Worm (Caenorhabditis elegans) whole organism, L1 larva: ENCODE measurements around the gene swm-1.

Experiments
- C04F5.9 ChIP-seq: sonication (generic microtip); optimal IDR thresholded peaks from 2 replicates; lab custom pipeline; 2016; ENCODE audit warnings: missing genetic modification characterization, missing compliant biosample characterization
- C16A3.4 ChIP-seq: fragments of 150-350 bp; optimal IDR thresholded peaks from 2 replicates; lab custom pipeline; 2014; ENCODE audit warnings: missing biosample characterization, missing genetic modification characterization
- C34B4.2 ChIP-seq: sonication (generic microtip); optimal IDR thresholded peaks from 2 replicates; lab custom pipeline; 2017; ENCODE audit warnings: mild to moderate bottlenecking, missing genetic modification characterization, missing compliant biosample characterization
- F16B12.6 ChIP-seq: fragments of 150-350 bp; optimal IDR thresholded peaks from 2 replicates; lab custom pipeline; 2014; ENCODE audit warnings: missing biosample characterization, missing genetic modification characterization
- Y116A8C.19 ChIP-seq: sonication (generic microtip); optimal IDR thresholded peaks from 2 replicates; lab custom pipeline; 2016; ENCODE audit warnings: missing compliant biosample characterization, missing genetic modification characterization, borderline replicate concordance
- alr-1 ChIP-seq: fragments of 200-800 bp; sonication (Bioruptor generic); optimal IDR thresholded peaks from 2 replicates; lab custom pipeline; 2018; ENCODE audit warnings: borderline replicate concordance, mild to moderate bottlenecking, missing genetic modification characterization, missing compliant biosample characterization
- ceh-8 ChIP-seq: fragments of 200-800 bp; sonication (Bioruptor generic); optimal IDR thresholded peaks from 2 replicates; lab custom pipeline; 2018; ENCODE audit warnings: mild to moderate bottlenecking, missing genetic modification characterization, moderate library complexity, missing compliant biosample characterization
- ceh-88 ChIP-seq: fragments of 200-800 bp; sonication (Bioruptor generic); IDR thresholded peaks from 2 replicates; pipeline ENCODE4 v1.3.6; 2022; ENCODE audit warnings: missing genetic modification characterization, missing compliant biosample characterization
- ceh-90 ChIP-seq: sonication (generic microtip); optimal IDR thresholded peaks from 2 replicates; lab custom pipeline; 2016; ENCODE audit warnings: missing genetic modification characterization, missing compliant biosample characterization
- dpl-1 ChIP-seq, 3 experiments: fragments of 150-350 bp in 2 of 3; sonication (generic microtip) in 1 of 3; optimal IDR thresholded peaks; 2 replicates each; lab custom pipeline; 2014 to 2017; ENCODE audit warnings: missing biosample characterization in 3 of 3, missing genetic modification characterization in 3 of 3, missing genetic modification reagents in 3 of 3
- egl-13 ChIP-seq: sonication (generic microtip); optimal IDR thresholded peaks from 2 replicates; lab custom pipeline; 2016; ENCODE audit warnings: missing genotype, missing genetic modification reagents, missing genetic modification characterization, missing compliant biosample characterization
- elt-2 ChIP-seq: sonication (generic microtip); optimal IDR thresholded peaks from 2 replicates; lab custom pipeline; 2016; ENCODE audit warnings: missing genetic modification characterization, mild to moderate bottlenecking, inconsistent platforms, missing compliant biosample characterization, missing genetic modification reagents
- ets-5 ChIP-seq: fragments of 200-800 bp; sonication (Bioruptor generic); IDR thresholded peaks from 2 replicates; pipeline ENCODE4 v1.3.6; 2022; ENCODE audit warnings: missing genetic modification characterization, missing compliant biosample characterization
- fkh-10 ChIP-seq: sonication (generic microtip); optimal IDR thresholded peaks from 2 replicates; lab custom pipeline; 2017; ENCODE audit warnings: missing biosample characterization, missing genetic modification reagents, missing genetic modification characterization
- fkh-4 ChIP-seq: sonication (generic microtip); optimal IDR thresholded peaks from 2 replicates; lab custom pipeline; 2016; ENCODE audit warnings: missing compliant biosample characterization, missing genetic modification characterization, borderline replicate concordance
- fos-1 ChIP-seq: fragments of 150-350 bp; optimal IDR thresholded peaks from 2 replicates; lab custom pipeline; 2014; ENCODE audit warnings: missing biosample characterization, missing genetic modification characterization
- hlh-4 ChIP-seq: sonication (generic microtip); optimal IDR thresholded peaks from 2 replicates; lab custom pipeline; 2016; ENCODE audit warnings: mild to moderate bottlenecking, missing genetic modification characterization, missing compliant biosample characterization
- hpl-2 ChIP-seq: fragments of 150-350 bp; optimal IDR thresholded peaks from 2 replicates; lab custom pipeline; 2014; ENCODE audit warnings: missing biosample characterization, missing genetic modification reagents, missing genetic modification characterization
- irx-1 ChIP-seq: sonication (generic microtip); optimal IDR thresholded peaks from 2 replicates; lab custom pipeline; 2016; ENCODE audit warnings: missing genetic modification characterization, missing compliant biosample characterization
- isw-1 ChIP-seq: fragments of 200-800 bp; sonication (Bioruptor generic); IDR thresholded peaks from 2 replicates; pipeline ENCODE4 v1.3.6; 2022; ENCODE audit warnings: missing genetic modification characterization, missing compliant biosample characterization
- jun-1 ChIP-seq: fragments of 150-350 bp; optimal IDR thresholded peaks from 2 replicates; lab custom pipeline; 2014; ENCODE audit warnings: missing biosample characterization, missing genetic modification reagents, missing genetic modification characterization
- lin-14 ChIP-seq: fragments of 200-800 bp; sonication (Bioruptor generic); optimal IDR thresholded peaks from 2 replicates; lab custom pipeline; 2018; ENCODE audit warnings: mild to moderate bottlenecking, missing genetic modification characterization, moderate library complexity, missing compliant biosample characterization
- lin-15B ChIP-seq: fragments of 150-350 bp; sonication (generic microtip); optimal IDR thresholded peaks from 3 replicates; lab custom pipeline; 2014; ENCODE audit warnings: missing biosample characterization, missing genetic modification characterization
- lsy-2 ChIP-seq, 2 experiments: fragments of 150-350 bp; optimal IDR thresholded peaks; 2 replicates each; lab custom pipeline; 2014; ENCODE audit warnings: missing biosample characterization in 2 of 2, missing genetic modification characterization in 2 of 2
- mab-9 ChIP-seq: fragments of 200-800 bp; sonication (Bioruptor generic); IDR thresholded peaks from 2 replicates; pipeline ENCODE4 v1.3.6; 2022; ENCODE audit warnings: missing genetic modification reagents, missing genetic modification characterization, missing compliant biosample characterization
- mdl-1 ChIP-seq, 2 experiments: fragments of 150-350 bp; optimal IDR thresholded peaks; 2 replicates each; lab custom pipeline; 2014 to 2017; ENCODE audit warnings: missing biosample characterization in 2 of 2, missing genetic modification characterization in 2 of 2, inconsistent platforms in 1 of 2
- mep-1 ChIP-seq: fragments of 150-350 bp; optimal IDR thresholded peaks from 2 replicates; lab custom pipeline; 2014; ENCODE audit warnings: missing biosample characterization, missing genetic modification characterization
- nhr-11 ChIP-seq: fragments of 150-350 bp; optimal IDR thresholded peaks from 2 replicates; lab custom pipeline; 2014; ENCODE audit warnings: missing biosample characterization, missing genetic modification characterization
- nhr-12 ChIP-seq: sonication (generic microtip); optimal IDR thresholded peaks from 2 replicates; lab custom pipeline; 2017; ENCODE audit warnings: missing biosample characterization, missing genetic modification characterization
- nhr-19 ChIP-seq: fragments of 200-800 bp; sonication (Bioruptor generic); conservative IDR thresholded peaks from 2 replicates; pipeline ENCODE4 v1.3.6; 2022; ENCODE audit warnings: missing genetic modification characterization, missing compliant biosample characterization
- nhr-20 ChIP-seq: sonication (generic microtip); optimal IDR thresholded peaks from 2 replicates; lab custom pipeline; 2016; ENCODE audit warnings: mild to moderate bottlenecking, missing genetic modification characterization, missing compliant biosample characterization
- nhr-237 ChIP-seq: fragments of 150-350 bp; optimal IDR thresholded peaks from 2 replicates; lab custom pipeline; 2014; ENCODE audit warnings: missing biosample characterization, missing genetic modification characterization
- nhr-28 ChIP-seq: fragments of 150-350 bp; optimal IDR thresholded peaks from 2 replicates; lab custom pipeline; 2014; ENCODE audit warnings: missing biosample characterization, missing genetic modification characterization
- nhr-47 ChIP-seq: sonication (generic microtip); optimal IDR thresholded peaks from 2 replicates; lab custom pipeline; 2016; ENCODE audit warnings: mild to moderate bottlenecking, missing genetic modification characterization, moderate library complexity, missing compliant biosample characterization
- nhr-71 ChIP-seq: sonication (generic microtip); optimal IDR thresholded peaks from 2 replicates; lab custom pipeline; 2016; ENCODE audit warnings: mild to moderate bottlenecking, missing genetic modification characterization, moderate library complexity, missing compliant biosample characterization
- nhr-76 ChIP-seq: sonication (generic microtip); optimal IDR thresholded peaks from 2 replicates; lab custom pipeline; 2017; ENCODE audit warnings: missing biosample characterization, missing genetic modification characterization
- nhr-77 ChIP-seq: fragments of 150-350 bp; optimal IDR thresholded peaks from 2 replicates; lab custom pipeline; 2014; ENCODE audit warnings: missing biosample characterization, missing genetic modification characterization
- nhr-90 ChIP-seq: sonication (generic microtip); optimal IDR thresholded peaks from 2 replicates; lab custom pipeline; 2016; ENCODE audit warnings: mild to moderate bottlenecking, missing genetic modification characterization, missing compliant biosample characterization; ENCODE audit not compliant: poor library complexity
- pag-3 ChIP-seq: sonication (generic microtip); optimal IDR thresholded peaks from 2 replicates; lab custom pipeline; 2017; ENCODE audit warnings: missing genetic modification characterization, mild to moderate bottlenecking, missing compliant biosample characterization, antibody characterized with exemption, borderline replicate concordance; ENCODE audit not compliant: insufficient read depth
- pax-3 ChIP-seq: fragments of 200-800 bp; sonication (Bioruptor generic); optimal IDR thresholded peaks from 2 replicates; lab custom pipeline; 2018; ENCODE audit warnings: mild to moderate bottlenecking, missing genetic modification characterization, moderate library complexity, missing compliant biosample characterization
- rnt-1 ChIP-seq: sonication (generic microtip); optimal IDR thresholded peaks from 2 replicates; lab custom pipeline; 2016; ENCODE audit warnings: mild to moderate bottlenecking, missing genetic modification characterization, moderate library complexity, missing compliant biosample characterization
- skn-1 ChIP-seq: fragments of 150-350 bp; optimal IDR thresholded peaks from 2 replicates; lab custom pipeline; 2014; ENCODE audit warnings: missing biosample characterization, missing genetic modification characterization
- snpc-4 ChIP-seq: fragments of 150-350 bp; optimal IDR thresholded peaks from 2 replicates; lab custom pipeline; 2014; ENCODE audit warnings: missing biosample characterization, missing genetic modification characterization
- sox-4 ChIP-seq: sonication (generic microtip); optimal IDR thresholded peaks from 2 replicates; lab custom pipeline; 2016; ENCODE audit warnings: missing genetic modification characterization, missing compliant biosample characterization
- sptf-1 ChIP-seq: fragments of 150-350 bp; optimal IDR thresholded peaks from 2 replicates; lab custom pipeline; 2014; ENCODE audit warnings: missing biosample characterization, missing genetic modification characterization
- sup-37 ChIP-seq: fragments of 200-800 bp; sonication (Bioruptor generic); optimal IDR thresholded peaks from 2 replicates; lab custom pipeline; 2018; ENCODE audit warnings: mild to moderate bottlenecking, missing genetic modification characterization, missing compliant biosample characterization
- tbx-2 ChIP-seq: sonication (generic microtip); optimal IDR thresholded peaks from 2 replicates; lab custom pipeline; 2016; ENCODE audit warnings: missing genetic modification characterization, missing compliant biosample characterization
- unc-130 ChIP-seq: fragments of 150-350 bp; optimal IDR thresholded peaks from 2 replicates; lab custom pipeline; 2017; ENCODE audit warnings: missing biosample characterization, missing genetic modification characterization, inconsistent platforms
- unc-30 ChIP-seq: sonication (generic microtip); optimal IDR thresholded peaks from 2 replicates; lab custom pipeline; 2017; ENCODE audit warnings: missing biosample characterization, missing genetic modification characterization
- unc-62 ChIP-seq: fragments of 150-350 bp; optimal IDR thresholded peaks from 2 replicates; lab custom pipeline; 2014; ENCODE audit warnings: missing biosample characterization, missing genetic modification reagents, missing genetic modification characterization
- unc-98 ChIP-seq: fragments of 200-800 bp; sonication (Bioruptor generic); IDR thresholded peaks from 2 replicates; pipeline ENCODE4 v1.3.6; 2022; ENCODE audit warnings: missing genetic modification characterization, missing compliant biosample characterization
- zag-1 ChIP-seq: fragments of 150-350 bp; optimal IDR thresholded peaks from 2 replicates; lab custom pipeline; 2014; ENCODE audit warnings: missing biosample characterization, missing genetic modification characterization
- ztf-4 ChIP-seq: fragments of 150-350 bp; optimal IDR thresholded peaks from 2 replicates; lab custom pipeline; 2014; ENCODE audit warnings: missing biosample characterization, missing genetic modification characterization

Gene swm-1

DNA sequence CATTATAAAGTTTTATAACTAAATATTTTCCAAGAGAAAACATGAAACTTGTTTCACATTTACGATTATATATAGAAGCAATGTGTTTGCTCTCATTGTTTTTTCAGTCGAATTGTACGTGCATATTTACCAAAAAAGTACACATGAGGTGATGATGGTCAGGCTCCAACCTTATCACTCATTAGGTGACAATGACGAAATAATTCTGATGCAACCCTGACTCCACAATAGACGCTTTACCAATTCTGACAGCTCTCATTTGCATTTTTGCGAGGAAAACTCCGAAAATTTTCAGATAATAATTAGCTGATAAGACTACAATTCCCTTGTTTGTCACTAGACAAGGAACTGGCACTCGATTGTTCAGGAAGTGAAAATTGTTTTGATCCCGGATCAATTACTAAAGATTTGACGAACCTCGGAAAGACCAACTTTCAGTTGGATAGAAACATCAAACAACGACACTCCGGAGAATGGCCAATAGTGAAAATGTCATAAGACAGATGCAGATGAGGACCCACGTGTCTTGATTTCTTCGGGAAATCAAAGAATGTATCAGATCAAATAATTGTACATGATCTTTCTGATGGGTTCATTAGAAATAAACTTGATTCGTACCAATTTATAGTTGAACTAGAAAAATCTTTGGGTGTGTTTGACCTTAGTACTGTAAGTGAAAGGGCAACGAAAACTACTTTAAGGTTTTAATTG, 24.3 kb upstream of the swm-1 start:
- no peak for TF ChIP-seq ceh-88 (GFP tag; lab: Robert Waterston, UW)
- TF ChIP-seq fkh-10 (GFP tag; lab: Kevin White, UChicago) = no peak
- no peak for TF ChIP-seq Y116A8C.19 (tag; lab: Kevin White, UChicago)
- TF ChIP-seq nhr-47 = no peak
- TF ChIP-seq ztf-4 (tag; lab: Kevin White, UChicago) = no peak
- peak; percentile 37 for TF ChIP-seq nhr-71 (tag; lab: Kevin White, UChicago)
- no peak for TF ChIP-seq nhr-237 (tag; lab: Kevin White, UChicago)
- TF ChIP-seq mdl-1 (tag; optimal IDR thresholded peaks at IDR 0.05; lab: Kevin White, UChicago) = peak in 1 of 2 experiments; percentile 45
- TF ChIP-seq hpl-2 (GFP tag; lab: Kevin White, UChicago) = no peak
- no peak for TF ChIP-seq zag-1 (tag; lab: Kevin White, UChicago)
- no peak for TF ChIP-seq pag-3 (tag; lab: Kevin White, UChicago)
- TF ChIP-seq F16B12.6 (tag; lab: Kevin White, UChicago) = no peak
- TF ChIP-seq jun-1 (tag; lab: Kevin White, UChicago) = peak; percentile 26
- no peak for TF ChIP-seq isw-1 (GFP tag; lab: Robert Waterston, UW)
- TF ChIP-seq hlh-4 (tag; lab: Kevin White, UChicago) = no peak
- TF ChIP-seq egl-13 = no peak
- no peak for TF ChIP-seq lin-15B (tag; lab: Kevin White, UChicago)
- peak; percentile 35 for TF ChIP-seq lin-14 (GFP tag; lab: Kevin White, UChicago)
- TF ChIP-seq nhr-76 (tag; lab: Kevin White, UChicago) = no peak
- TF ChIP-seq nhr-19 (GFP tag; lab: Robert Waterston, UW) = peak; percentile 61
- TF ChIP-seq mab-9 = no peak
- TF ChIP-seq C04F5.9 (tag; lab: Kevin White, UChicago) = no peak
- TF ChIP-seq irx-1 = no peak
- no peak for TF ChIP-seq unc-30 (tag; lab: Kevin White, UChicago)
- TF ChIP-seq nhr-11 (tag; lab: Kevin White, UChicago) = no peak
- TF ChIP-seq skn-1 = peak; percentile 22
- no peak for TF ChIP-seq C16A3.4 (tag; lab: Kevin White, UChicago)
- no peak for TF ChIP-seq sox-4 (tag; lab: Kevin White, UChicago)
- no peak for TF ChIP-seq nhr-77 (tag; lab: Kevin White, UChicago)
- TF ChIP-seq nhr-12 (tag; lab: Kevin White, UChicago) = no peak
- no peak for TF ChIP-seq sup-37 (GFP tag; lab: Kevin White, UChicago)
- no peak for TF ChIP-seq unc-62 (GFP tag; lab: Kevin White, UChicago)
- no peak for TF ChIP-seq C34B4.2 (tag; lab: Kevin White, UChicago)
- TF ChIP-seq snpc-4 (tag; lab: Kevin White, UChicago) = no peak
- TF ChIP-seq fkh-4 = no peak
- TF ChIP-seq nhr-28 (tag; lab: Kevin White, UChicago) = no peak
- TF ChIP-seq unc-130 (tag; lab: Kevin White, UChicago) = peak; percentile 19
- peak; percentile 9 for TF ChIP-seq tbx-2 (tag; lab: Kevin White, UChicago)
- no peak for TF ChIP-seq dpl-1 (GFP tag; optimal IDR thresholded peaks at IDR 0.05; lab: Kevin White, UChicago)
- TF ChIP-seq ets-5 = no peak
- TF ChIP-seq fos-1 (tag; lab: Kevin White, UChicago) = no peak
- TF ChIP-seq ceh-90 (tag; lab: Kevin White, UChicago) = no peak
- TF ChIP-seq pax-3 (tag; lab: Kevin White, UChicago) = no peak
- TF ChIP-seq lsy-2 (tag; optimal IDR thresholded peaks at IDR 0.05; lab: Kevin White, UChicago) = no peak
- TF ChIP-seq nhr-20 (tag; lab: Kevin White, UChicago) = peak; percentile 81
- no peak for TF ChIP-seq ceh-8 (GFP tag; lab: Kevin White, UChicago)
- TF ChIP-seq rnt-1 (tag; lab: Kevin White, UChicago) = no peak
- peak; percentile 1 for TF ChIP-seq nhr-90
- TF ChIP-seq mep-1 (tag; lab: Kevin White, UChicago) = no peak
- TF ChIP-seq unc-98 (GFP tag; lab: Robert Waterston, UW) = no peak
- TF ChIP-seq alr-1 (tag; lab: Kevin White, UChicago) = no peak
- TF ChIP-seq sptf-1 (tag; lab: Kevin White, UChicago) = no peak
- peak; percentile 75 for TF ChIP-seq elt-2
